Worm (Caenorhabditis elegans): Measurements from ENCODE around the gene Y42A5A.5.

- TF ChIP-seq flt-1 (GFP tag; IDR thresholded peaks at IDR 0.05) (no peak), cog-1 (tag; optimal IDR thresholded peaks at IDR 0.05) (no peak), ztf-23 (GFP tag; IDR thresholded peaks at IDR 0.05) (no peak), ztf-29 (GFP tag; IDR thresholded peaks at IDR 0.05) (no peak), tab-1 (GFP tag; IDR thresholded peaks at IDR 0.05) (no peak), ref-1 (GFP tag; conservative IDR thresholded peaks at IDR 0.05) (no peak), klf-2 (GFP tag; conservative IDR thresholded peaks at IDR 0.05) (no peak)
Observed at ce11 chrV:11156589-11156988, 47.0 kb upstream of the Y42A5A.5 start.
